Worm (Caenorhabditis elegans) whole organism, dauer: ENCODE results near the gene nprl-3.

Experiments
- unc-62 ChIP-seq: sonication (generic microtip); optimal IDR thresholded peaks from 2 replicates; lab custom pipeline; 2017; ENCODE audit warnings: missing biosample characterization, missing genetic modification reagents, missing genetic modification characterization

The nprl-3 gene

DNA sequence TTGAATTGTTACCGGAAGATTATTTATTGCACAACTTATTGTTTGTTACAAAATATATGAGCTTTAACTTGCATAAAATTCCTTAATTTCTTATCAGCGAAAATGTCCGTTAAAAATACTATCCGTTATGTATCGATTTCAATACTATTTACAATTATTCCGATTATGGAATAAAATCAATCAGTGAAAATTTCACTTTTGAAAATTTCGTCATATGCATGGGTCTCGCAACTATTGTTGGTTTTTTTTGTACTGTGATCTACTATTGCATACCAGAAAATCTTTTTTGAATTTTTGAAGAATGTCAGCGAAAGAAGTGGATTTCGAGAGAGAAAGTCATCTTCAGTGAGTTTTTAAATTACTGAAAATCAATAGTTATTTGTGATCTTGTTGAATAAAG is at the start of gene nprl-3:
nprl-3 (plus strand) TSS at position 301 of the 400 bp plus-strand sequence.
- no peak for TF ChIP-seq unc-62

DNA sequence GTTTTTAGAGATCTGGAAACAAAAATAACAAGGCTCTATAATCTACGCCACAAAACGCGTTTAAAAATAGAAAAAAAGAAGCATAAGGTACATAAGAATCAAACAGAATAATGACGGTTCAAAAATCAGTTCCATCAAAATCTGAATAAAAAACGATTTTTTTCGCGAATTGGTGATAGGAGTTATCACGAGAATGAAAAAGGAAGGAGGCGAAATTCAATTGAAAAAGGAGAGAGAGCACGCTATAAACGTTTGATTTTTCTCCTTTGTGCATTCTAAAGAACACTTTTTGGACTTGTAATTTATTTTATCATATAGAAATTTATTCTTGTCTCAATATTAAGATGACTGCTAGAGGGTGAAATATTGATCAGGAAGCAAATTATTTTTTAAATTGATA is 45.9 kb upstream of the nprl-3 start:
- TF ChIP-seq unc-62: no peak

- no peak for TF ChIP-seq unc-62
Observed at ce11 chrIV:8252856-8253255, 44.4 kb upstream of the nprl-3 start.

DNA sequence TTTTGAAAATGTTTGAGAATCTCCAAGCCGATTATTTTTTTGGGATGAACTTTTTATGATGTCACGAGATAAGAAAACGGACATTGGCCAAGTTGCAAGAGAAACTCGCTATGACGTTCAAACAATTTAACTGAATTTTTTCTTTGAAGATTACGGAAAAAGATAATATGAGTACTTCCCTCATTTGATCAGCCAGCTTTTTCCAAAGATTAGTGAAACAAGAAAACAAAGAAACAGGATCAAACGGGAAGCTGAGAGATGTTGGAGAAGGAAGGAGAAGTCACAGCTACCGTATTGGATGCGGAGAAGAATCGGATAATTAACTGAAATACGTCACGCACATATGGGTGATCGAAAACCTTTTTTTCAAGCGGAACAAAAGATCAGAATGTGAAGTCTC is 43.1 kb upstream of the nprl-3 start:
- TF ChIP-seq unc-62: no peak

DNA sequence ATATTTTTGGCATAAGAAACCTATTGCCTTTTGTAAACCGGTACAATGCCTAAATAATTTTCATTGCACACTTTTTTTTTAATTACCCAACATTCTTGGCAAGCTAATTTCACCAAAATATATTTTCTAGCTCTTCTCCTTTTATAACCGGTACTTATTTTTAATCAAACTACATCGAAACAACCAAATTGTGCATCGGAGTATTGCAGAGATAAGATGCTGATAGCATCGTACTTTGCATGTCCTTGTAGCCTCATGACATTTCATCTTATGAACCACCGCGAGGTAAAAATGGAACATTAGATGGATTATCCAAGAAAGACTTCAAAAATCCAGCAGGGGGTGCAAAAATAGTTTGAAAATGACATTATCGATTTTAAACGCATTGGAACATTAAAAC is 42.1 kb upstream of the nprl-3 start:
- TF ChIP-seq unc-62: no peak

ce11 chrIV:8259904-8260303 is 37.4 kb upstream of the nprl-3 start, which contains the start of gene K07H8.7:
K07H8.7 (minus strand) TSS chrIV:8260004.
- TF ChIP-seq unc-62: no peak

- no peak for TF ChIP-seq unc-62
Observed at ce11 chrIV:8260848-8261638, 36.2 kb upstream of the nprl-3 start, which contains the start of gene vit-6. vit-6 (plus strand) TSS chrIV:8261157.

- no peak for TF ChIP-seq unc-62
Observed at ce11 chrIV:8262671-8263070, 34.6 kb upstream of the nprl-3 start.

DNA sequence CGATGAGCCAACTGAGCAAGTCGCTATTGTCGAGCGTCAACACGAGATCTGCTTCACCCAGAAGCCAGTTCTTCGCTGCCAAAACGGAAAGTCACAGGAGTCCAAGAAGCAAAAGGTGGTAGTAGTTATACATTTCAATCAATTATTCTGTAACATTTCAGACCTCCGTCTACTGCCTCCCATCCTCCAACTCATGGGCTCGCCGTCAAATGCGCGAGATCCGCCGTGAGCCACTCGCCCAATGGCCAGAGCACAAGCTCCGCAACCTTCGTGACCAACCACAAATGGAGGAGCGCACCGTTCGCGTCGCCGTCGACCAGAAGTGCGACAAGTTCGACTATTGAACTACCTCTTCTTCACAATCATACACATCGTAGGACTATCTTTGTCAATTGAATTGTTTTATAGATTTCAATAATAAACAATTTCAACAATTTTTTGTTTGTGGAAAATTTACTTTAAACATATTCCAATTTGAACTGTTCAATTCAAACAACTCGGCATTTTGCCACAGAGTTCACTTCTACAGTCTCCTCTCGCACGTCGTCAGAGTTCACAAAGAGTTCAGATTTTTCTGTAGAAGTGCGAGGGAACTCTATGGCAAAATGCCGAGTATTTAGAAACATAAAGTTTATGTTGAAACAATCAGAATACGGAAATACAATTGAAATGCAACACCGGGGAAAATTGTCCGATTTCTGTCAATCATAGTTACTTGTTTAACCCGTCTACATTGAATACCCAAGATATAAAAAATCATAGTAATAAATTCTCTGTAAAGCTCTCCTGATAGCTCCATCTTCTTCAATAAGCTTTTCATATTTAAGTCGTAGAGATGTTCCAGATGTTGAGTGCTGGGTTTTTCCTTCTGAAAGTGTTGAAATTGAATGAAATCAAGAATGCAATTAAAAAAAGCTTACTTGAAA is 31.0 kb upstream of the nprl-3 start:
- TF ChIP-seq unc-62: no peak

- TF ChIP-seq unc-62: no peak
Observed at ce11 chrIV:8268024-8268423, 29.3 kb upstream of the nprl-3 start, which contains the start of the genes K07H8.5 and K07H8.8. K07H8.5 (plus strand) TSS chrIV:8268324. K07H8.8 (minus strand) TSS chrIV:8268412.

DNA sequence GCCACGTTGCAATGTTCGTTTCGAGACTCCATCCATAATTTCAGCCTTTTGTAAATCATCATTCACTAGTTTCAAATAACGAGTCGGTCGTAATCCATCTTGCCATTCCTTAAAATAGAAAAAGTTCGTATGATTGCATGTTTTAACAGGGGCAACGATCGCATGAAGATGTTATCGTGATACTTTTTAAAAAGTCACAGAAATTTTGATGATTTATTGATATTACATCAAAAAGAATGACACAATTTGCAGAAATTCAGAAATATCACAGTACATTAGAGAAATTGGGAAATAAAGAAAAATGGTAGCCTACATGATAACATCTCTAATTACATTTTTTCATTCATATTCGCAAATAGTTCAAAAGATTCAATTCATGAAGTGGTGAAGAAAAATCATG is 24.0 kb upstream of the nprl-3 start:
- no peak for TF ChIP-seq unc-62

DNA sequence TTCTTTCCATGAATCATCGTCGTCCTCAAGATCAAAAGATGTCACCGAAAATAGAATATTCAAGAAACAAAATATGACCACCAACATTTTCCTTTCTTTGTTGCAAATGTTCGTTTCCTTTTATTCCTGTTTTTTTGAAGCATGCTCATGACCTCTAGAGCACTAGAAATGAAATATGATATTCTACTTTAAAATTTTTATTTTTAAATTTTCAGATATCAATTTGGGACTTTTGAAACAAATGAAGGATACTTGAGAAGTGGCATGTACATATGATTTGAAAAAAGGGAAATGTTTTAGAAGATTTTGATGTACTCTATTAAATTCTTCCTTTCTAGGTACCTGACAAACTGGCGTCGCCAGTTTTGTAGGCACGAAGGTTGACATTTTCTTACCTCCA is 22.1 kb upstream of the nprl-3 start, which contains the start of gene K07H8.11:
K07H8.11 (minus strand) TSS at position 101 of the 400 bp plus-strand sequence.
- TF ChIP-seq unc-62: no peak

DNA sequence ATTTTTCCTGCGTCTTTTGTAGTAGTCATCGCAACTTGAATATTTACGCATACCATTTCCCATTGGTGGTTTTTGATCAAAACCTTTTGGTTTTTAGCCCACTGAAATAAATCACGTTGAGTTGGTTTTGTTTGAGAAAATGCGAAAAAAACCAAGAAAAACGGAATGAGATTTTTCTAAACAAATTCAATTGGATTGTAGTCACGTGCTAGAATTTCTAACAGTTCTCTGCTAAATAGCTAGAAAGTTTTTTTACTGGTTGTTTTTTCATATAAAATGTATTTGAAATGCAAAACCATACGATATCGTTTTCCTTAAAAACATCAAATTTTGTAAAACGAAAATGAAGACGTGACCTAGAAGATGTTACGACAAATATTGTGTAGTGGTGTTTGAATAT is 20.7 kb upstream of the nprl-3 start, which contains the start of gene K07H8.12:
K07H8.12 (minus strand) TSS at position 101 of the 400 bp plus-strand sequence.
- TF ChIP-seq unc-62: no peak

DNA sequence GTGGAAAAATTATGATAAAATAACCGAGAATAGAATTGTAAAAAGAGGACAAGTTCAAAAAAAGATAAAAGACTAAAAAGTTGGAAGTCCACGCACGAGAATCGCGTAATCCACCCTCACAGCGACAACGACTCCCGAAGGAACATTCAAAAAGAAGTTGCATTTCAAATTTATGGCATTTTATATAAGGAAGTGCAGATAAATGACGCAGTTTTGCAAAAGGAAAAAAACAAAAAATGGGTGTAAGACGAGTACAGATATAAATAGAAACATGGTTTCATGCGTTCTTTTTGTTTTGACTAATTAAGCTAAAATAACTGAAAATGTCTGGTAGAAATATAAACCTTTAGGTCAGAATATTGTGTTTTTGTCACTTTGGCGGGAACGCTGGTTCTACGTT is 14.1 kb upstream of the nprl-3 start:
- TF ChIP-seq unc-62: no peak

DNA sequence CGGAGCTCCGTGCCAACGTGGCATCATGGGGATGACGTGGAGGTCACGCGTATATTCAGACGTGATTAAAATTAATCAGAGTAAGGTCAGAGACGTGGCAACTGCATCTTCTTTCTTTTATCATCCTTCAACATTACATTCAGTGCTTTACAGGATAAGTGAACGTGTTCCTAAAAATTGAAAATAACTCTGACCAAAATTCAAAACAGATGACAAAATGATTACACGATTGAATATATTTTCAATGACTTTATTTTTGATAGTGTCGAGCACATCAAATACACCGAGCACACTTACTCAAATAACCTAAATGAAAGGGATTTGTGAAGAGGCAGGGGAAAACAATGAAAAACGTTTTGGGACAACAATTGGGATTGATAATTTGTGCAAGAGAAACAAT is 10.9 kb upstream of the nprl-3 start, which contains the start of gene K07H8.9:
K07H8.9 (minus strand) TSS at position 125 of the 400 bp plus-strand sequence.
- no peak for TF ChIP-seq unc-62

DNA sequence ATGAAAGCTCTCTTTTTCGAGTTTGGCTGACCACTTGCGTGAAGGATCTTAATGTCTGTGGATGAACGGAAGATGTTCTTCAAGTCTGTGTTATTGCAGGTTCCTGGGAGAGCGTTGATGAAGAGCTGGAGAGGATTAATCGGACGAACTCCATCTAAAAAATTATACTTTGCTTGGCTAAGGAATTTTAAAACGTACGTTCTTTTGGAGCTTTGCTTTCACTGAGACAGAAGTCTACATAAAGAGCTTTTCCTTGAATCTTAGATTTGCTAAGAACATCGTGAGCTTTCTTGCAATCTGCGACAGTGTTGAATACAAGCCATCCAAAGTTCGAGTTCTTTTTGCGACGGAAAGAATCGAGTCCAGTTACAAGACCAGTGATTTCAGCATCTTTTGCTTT is 10.0 kb upstream of the nprl-3 start:
- TF ChIP-seq unc-62: no peak

ce11 chrIV:8289105-8289504 is 8.2 kb upstream of the nprl-3 start:
- no peak for TF ChIP-seq unc-62

DNA sequence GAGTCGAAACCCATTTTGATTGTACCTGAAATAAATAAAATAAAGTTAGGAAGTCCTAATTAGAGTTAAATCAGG is 8.0 kb upstream of the nprl-3 start, which contains the start of gene nucl-1:
nucl-1 (minus strand) TSS at position 26 of the 75 bp plus-strand sequence.
- TF ChIP-seq unc-62: no peak
